Worm (Caenorhabditis elegans): ENCODE results near the gene ZC412.10.

Gene ZC412.10

DNA sequence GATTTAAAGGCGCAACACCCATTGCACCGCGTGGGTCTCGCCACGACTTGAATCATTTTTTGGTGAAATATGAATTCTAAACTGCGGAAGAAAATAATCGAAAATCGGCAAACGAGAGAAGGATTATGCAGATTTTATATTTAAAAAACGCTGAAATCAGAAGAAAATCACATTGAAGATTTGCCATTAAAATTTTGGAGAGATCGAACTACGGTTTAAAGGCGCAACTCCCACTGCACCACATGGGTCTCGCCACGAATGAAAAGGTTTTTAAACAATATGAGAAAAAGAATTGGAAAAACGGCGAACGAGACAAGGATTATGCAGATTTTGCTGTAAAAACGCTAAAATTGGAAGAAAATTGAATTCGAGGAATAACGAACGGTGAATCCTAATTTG is 43.8 kb downstream of the ZC412.10 start (continued):
- TF ChIP-seq somi-1 (GFP tag; optimal IDR thresholded peaks at IDR 0.05) (no peak), ceh-91 (GFP tag; IDR thresholded peaks at IDR 0.05) (0 out of 2 replicates have a peak, but pooled peaks have one; percentile 22), unc-130 (GFP tag; optimal IDR thresholded peaks at IDR 0.05) (peak; percentile 55), ztf-26 (tag; optimal IDR thresholded peaks at IDR 0.05) (no peak), die-1 (tag; optimal IDR thresholded peaks at IDR 0.05) (no peak), hsf-1 (GFP tag; IDR thresholded peaks at IDR 0.05) (no peak), mcd-1 (GFP tag; IDR thresholded peaks at IDR 0.05) (peak; percentile 20; the same call in 1 of the 2 replicates), lin-35 (GFP tag; optimal IDR thresholded peaks at IDR 0.05) (no peak), snpc-4 (GFP tag; optimal IDR thresholded peaks at IDR 0.05) (no peak), snpc-4 (tag; optimal IDR thresholded peaks at IDR 0.05) (peak in 2 of 4 experiments; percentile 26 to 29), lin-40 (tag; optimal IDR thresholded peaks at IDR 0.05) (no peak), F10E7.11 (tag; optimal IDR thresholded peaks at IDR 0.05) (no peak)

- TF ChIP-seq madf-6 (GFP tag; IDR thresholded peaks at IDR 0.05) (no peak), ceh-40 (GFP tag; IDR thresholded peaks at IDR 0.05) (no peak), cebp-1 (GFP tag; IDR thresholded peaks at IDR 0.05) (peak; percentile 82), cebp-1 (tag; optimal IDR thresholded peaks at IDR 0.05) (peak; percentile 85), somi-1 (GFP tag; optimal IDR thresholded peaks at IDR 0.05) (peak; percentile 23), egrh-3 (GFP tag; IDR thresholded peaks at IDR 0.05) (no peak), F52B5.7 (tag; optimal IDR thresholded peaks at IDR 0.05) (peak; percentile 62)
These were observed 44.4 kb downstream of the ZC412.10 start for ce11 chrV:14832121-14832788.

DNA sequence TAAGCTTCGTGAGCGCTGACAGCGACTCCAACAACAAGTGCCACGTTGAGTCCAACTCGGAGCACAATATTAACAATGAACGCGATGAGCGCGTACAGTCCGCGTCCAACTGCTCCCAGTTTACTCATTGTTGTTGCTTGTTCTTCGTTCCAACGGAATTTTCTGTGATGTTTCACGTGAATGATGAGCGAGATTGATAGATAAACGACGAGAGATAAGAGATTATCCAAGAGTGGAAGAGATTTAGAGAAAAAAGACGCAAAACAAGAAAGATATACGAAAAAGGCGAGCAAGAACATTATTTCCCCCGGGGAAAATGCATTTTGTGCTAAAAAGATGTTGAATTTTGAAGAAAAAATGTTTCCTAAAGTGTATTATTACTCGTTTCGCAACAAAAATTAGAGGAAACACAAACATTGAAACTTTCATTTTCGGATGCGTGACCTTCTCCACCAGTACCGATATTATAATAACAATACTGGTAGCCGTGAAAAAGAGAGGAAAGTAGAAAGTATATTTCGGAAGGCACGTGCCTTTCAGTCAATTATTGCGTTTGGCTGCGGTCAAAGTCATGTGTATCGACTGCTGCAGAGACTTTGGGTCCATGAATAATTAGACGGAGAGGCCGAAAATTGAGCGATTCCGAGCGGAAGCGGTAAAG is 45.0 kb downstream of the ZC412.10 start:
- TF ChIP-seq K12H6.12 (tag; optimal IDR thresholded peaks at IDR 0.05): no peak
- TF ChIP-seq madf-3 (GFP tag; IDR thresholded peaks at IDR 0.05): 0 out of 2 replicates have a peak, but pooled peaks have one; percentile 11

- peak; percentile 53 for TF ChIP-seq nhr-80 (tag; optimal IDR thresholded peaks at IDR 0.05)
- TF ChIP-seq tbx-9 (tag; optimal IDR thresholded peaks at IDR 0.05; ENCODE audit: borderline replicate concordance): no peak
- TF ChIP-seq nhr-27 (tag; optimal IDR thresholded peaks at IDR 0.05): no peak
- TF ChIP-seq mxl-1 (tag; optimal IDR thresholded peaks at IDR 0.05): no peak
- TF ChIP-seq rcor-1 (GFP tag; IDR thresholded peaks at IDR 0.05): 0 out of 2 replicates have a peak, but pooled peaks have one; percentile 21
- no peak for TF ChIP-seq atf-7 (tag; optimal IDR thresholded peaks at IDR 0.05)
- peak; percentile 42; the same call in 1 of the 2 replicates for TF ChIP-seq dox-1 (GFP tag; IDR thresholded peaks at IDR 0.05)
- peak; percentile 49; the same call in 1 of the 2 replicates for TF ChIP-seq hmg-1.2 (GFP tag; IDR thresholded peaks at IDR 0.05)
- no peak for TF ChIP-seq F55B11.4 (tag; optimal IDR thresholded peaks at IDR 0.05; ENCODE audit: borderline replicate concordance, insufficient read depth)
- 0 out of 2 replicates have a peak, but pooled peaks have one; percentile 7 for TF ChIP-seq egl-44 (GFP tag; IDR thresholded peaks at IDR 0.05)
- TF ChIP-seq C17E4.6 (GFP tag; IDR thresholded peaks at IDR 0.05): no peak
- peak; percentile 52 for TF ChIP-seq F52B5.7 (tag; optimal IDR thresholded peaks at IDR 0.05)
- TF ChIP-seq T07F8.4 (tag; optimal IDR thresholded peaks at IDR 0.05): no peak
- TF ChIP-seq T26A5.8 (tag; optimal IDR thresholded peaks at IDR 0.05): no peak
- TF ChIP-seq B0336.3 (GFP tag; IDR thresholded peaks at IDR 0.05): peak; percentile 13; the same call in 1 of the 2 replicates
- TF ChIP-seq zfh-2 (GFP tag; conservative IDR thresholded peaks at IDR 0.05): peak; percentile 93
- TF ChIP-seq let-607 (tag; optimal IDR thresholded peaks at IDR 0.05): peak; percentile 94 to 96
- no peak for TF ChIP-seq fkh-3 (tag; optimal IDR thresholded peaks at IDR 0.05)
- 0 out of 2 replicates have a peak, but pooled peaks have one; percentile 19 for TF ChIP-seq bed-2 (GFP tag; IDR thresholded peaks at IDR 0.05)
- 0 out of 2 replicates have a peak, but pooled peaks have one; percentile 13 for TF ChIP-seq lin-26 (GFP tag; IDR thresholded peaks at IDR 0.05)
- TF ChIP-seq K12H6.12 (tag; optimal IDR thresholded peaks at IDR 0.05): peak; percentile 3
These were observed 46.1 kb downstream of the ZC412.10 start for ce11 chrV:14830267-14831175.
